Fruit fly (Drosophila melanogaster): ENCODE results near the gene CG3226.

DNA sequence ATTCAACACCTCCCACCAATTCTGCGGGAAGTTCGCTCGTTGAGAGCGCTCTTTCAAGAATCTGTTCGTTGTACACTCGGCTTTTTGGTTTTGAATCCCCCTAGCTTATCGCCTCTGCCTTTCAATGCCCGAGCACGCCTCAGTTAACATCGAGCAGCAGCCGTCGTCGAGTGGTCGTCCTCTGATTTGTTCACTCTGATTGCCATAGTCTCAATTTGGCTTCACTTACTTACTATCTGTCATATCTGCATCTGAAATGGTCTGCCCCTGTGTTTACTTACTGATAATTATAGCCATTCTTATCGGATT lies 25.4 kb upstream of the CG3226 start:
- TF ChIP-seq CG9705 (GFP tag; optimal IDR thresholded peaks at IDR 0.05) (no peak), pan (optimal IDR thresholded peaks at IDR 0.05) (no peak), Dfd (GFP tag; optimal IDR thresholded peaks at IDR 0.05) (no peak), Myc (optimal IDR thresholded peaks at IDR 0.05) (no peak), Mio (GFP tag; optimal IDR thresholded peaks at IDR 0.05) (no peak), woc (GFP tag; optimal IDR thresholded peaks at IDR 0.05) (no peak), tai (GFP tag; optimal IDR thresholded peaks at IDR 0.05) (no peak), h (GFP tag; optimal IDR thresholded peaks at IDR 0.05) (no peak), Hnf4 (GFP tag; optimal IDR thresholded peaks at IDR 0.05) (no peak), N (GFP tag; optimal IDR thresholded peaks at IDR 0.05) (no peak), dsf (GFP tag; optimal IDR thresholded peaks at IDR 0.05; ENCODE audit: borderline replicate concordance) (no peak), rgr (GFP tag; optimal IDR thresholded peaks at IDR 0.05) (no peak), brk (GFP tag; optimal IDR thresholded peaks at IDR 0.05) (no peak), usp (GFP tag; optimal IDR thresholded peaks at IDR 0.05) (no peak)
